Worm (Caenorhabditis elegans) whole organism, L4 larva: Measurements from ENCODE around the gene pqn-76.
"Not testable (repeated sequence)": the region's sequence is repeated elsewhere in the genome, so short reads cannot be mapped to it uniquely, and the experiment has no call there.

Experiments used
- D1046.2 ChIP-seq: fragments of 200-800 bp; sonication (Bioruptor generic); IDR thresholded peaks from 2 replicates; pipeline ENCODE4 v1.3.6; 2022; ENCODE audit warnings: missing genetic modification characterization, missing compliant biosample characterization
- F37D6.2 ChIP-seq: sonication (generic microtip); optimal IDR thresholded peaks from 2 replicates; lab custom pipeline; 2016; ENCODE audit warnings: mild to moderate bottlenecking, missing genetic modification characterization, missing compliant biosample characterization
- F44E2.7 ChIP-seq: fragments of 200-800 bp; sonication (Bioruptor generic); IDR thresholded peaks from 2 replicates; pipeline ENCODE4 v2.1.2; 2022; ENCODE audit warnings: missing genetic modification characterization, missing compliant biosample characterization
- R02D3.7 ChIP-seq: fragments of 150-350 bp; sonication (generic microtip); optimal IDR thresholded peaks from 3 replicates; lab custom pipeline; 2014; ENCODE audit warnings: missing biosample characterization, missing genetic modification characterization
- daf-16 ChIP-seq, 3 experiments: sonication (generic microtip); optimal IDR thresholded peaks; 2 replicates each; lab custom pipeline; 2016 to 2017; ENCODE audit warnings: missing genetic modification characterization in 3 of 3, missing genetic modification reagents in 3 of 3, mild to moderate bottlenecking in 2 of 3, missing compliant biosample characterization in 2 of 3, missing biosample characterization in 1 of 3, moderate library complexity in 1 of 3
- dmd-6 ChIP-seq: fragments of 200-800 bp; sonication (Bioruptor generic); IDR thresholded peaks from 2 replicates; pipeline ENCODE4 v1.3.6; 2022; ENCODE audit warnings: missing genetic modification reagents, missing genetic modification characterization, missing compliant biosample characterization
- dmd-8 ChIP-seq: fragments of 200-800 bp; sonication (Bioruptor generic); IDR thresholded peaks from 2 replicates; pipeline ENCODE4 v1.3.6; 2022; ENCODE audit warnings: missing genetic modification characterization, missing compliant biosample characterization
- dve-1 ChIP-seq: sonication (generic microtip); optimal IDR thresholded peaks from 2 replicates; lab custom pipeline; 2017; ENCODE audit warnings: antibody characterized with exemption, mild to moderate bottlenecking, missing genetic modification characterization, missing compliant biosample characterization; ENCODE audit not compliant: insufficient read depth
- egl-27 ChIP-seq: sonication (generic microtip); optimal IDR thresholded peaks from 3 replicates; lab custom pipeline; 2017; ENCODE audit warnings: missing biosample characterization, missing genetic modification reagents, missing genetic modification characterization
- hmg-1.1 ChIP-seq: fragments of 200-800 bp; sonication (Bioruptor generic); IDR thresholded peaks from 2 replicates; pipeline ENCODE4 v1.3.6; 2022; ENCODE audit warnings: missing genetic modification reagents, missing genetic modification characterization, missing compliant biosample characterization
- lin-13 ChIP-seq: fragments of 150-350 bp; optimal IDR thresholded peaks from 2 replicates; lab custom pipeline; 2014; ENCODE audit warnings: missing biosample characterization, missing genetic modification reagents, missing genetic modification characterization
- lin-38 ChIP-seq: fragments of 200-800 bp; sonication (Bioruptor generic); IDR thresholded peaks from 2 replicates; pipeline ENCODE4 v1.3.6; 2022; ENCODE audit warnings: missing genetic modification reagents, missing genetic modification characterization, missing compliant biosample characterization
- lin-39 ChIP-seq: fragments of 150-350 bp; optimal IDR thresholded peaks from 2 replicates; lab custom pipeline; 2014; ENCODE audit warnings: missing biosample characterization, missing genetic modification reagents, missing genetic modification characterization
- lsy-2 ChIP-seq, 2 experiments: fragments of 150-350 bp in 1 of 2; sonication (generic microtip) in 1 of 2; optimal IDR thresholded peaks; 2 replicates each; lab custom pipeline; 2014 to 2017; ENCODE audit warnings: missing biosample characterization in 2 of 2, missing genetic modification characterization in 2 of 2
- nhr-10 ChIP-seq: fragments of 150-350 bp; optimal IDR thresholded peaks from 2 replicates; lab custom pipeline; 2014; ENCODE audit warnings: missing biosample characterization, missing genetic modification characterization
- nhr-237 ChIP-seq: sonication (generic microtip); optimal IDR thresholded peaks from 2 replicates; lab custom pipeline; 2017; ENCODE audit warnings: missing biosample characterization, missing genetic modification characterization
- nhr-28 ChIP-seq: fragments of 150-350 bp; optimal IDR thresholded peaks from 2 replicates; lab custom pipeline; 2014; ENCODE audit warnings: missing biosample characterization, missing genetic modification characterization
- pha-4 ChIP-seq, 2 experiments: fragments of 150-350 bp in 1 of 2; fragments of 200-800 bp in 1 of 2; sonication (Bioruptor generic) in 1 of 2; IDR thresholded peaks in 1 of 2; optimal IDR thresholded peaks in 1 of 2; 2 replicates each; pipeline versions ENCODE4 v1.3.6 to Lab custom; 2014 to 2022; ENCODE audit warnings: missing genetic modification characterization in 2 of 2, missing genetic modification reagents in 2 of 2, missing biosample characterization in 1 of 2, missing compliant biosample characterization in 1 of 2
- snpc-1.2 ChIP-seq: fragments of 200-800 bp; sonication (Bioruptor generic); IDR thresholded peaks from 2 replicates; pipeline ENCODE4 v1.3.6; 2022; ENCODE audit warnings: missing genetic modification reagents, missing genetic modification characterization, missing compliant biosample characterization
- snpc-4 ChIP-seq: fragments of 150-350 bp; optimal IDR thresholded peaks from 2 replicates; lab custom pipeline; 2014; ENCODE audit warnings: missing biosample characterization, missing genetic modification characterization
- tag-97 ChIP-seq: fragments of 200-800 bp; sonication (Bioruptor generic); IDR thresholded peaks from 2 replicates; pipeline ENCODE4 v1.3.6; 2022; ENCODE audit warnings: missing genetic modification characterization, missing compliant biosample characterization
- unc-62 ChIP-seq, 3 experiments: fragments of 150-350 bp in 1 of 3; sonication (generic microtip); optimal IDR thresholded peaks in 2 of 3; peaks in 1 of 3; 1 replicate in 1 of 3; 2 replicates in 2 of 3; lab custom pipeline; 2014 to 2017; ENCODE audit warnings: missing biosample characterization in 3 of 3, missing genetic modification characterization in 3 of 3, missing genetic modification reagents in 3 of 3, missing genotype in 1 of 3
- zfp-2 ChIP-seq: sonication (generic microtip); optimal IDR thresholded peaks from 2 replicates; lab custom pipeline; 2016; ENCODE audit warnings: mild to moderate bottlenecking, missing genetic modification characterization, missing compliant biosample characterization

pqn-76 gene

ce11 chrIV:15594935-15595620, 16.2 kb downstream of the pqn-76 start, which contains the start of the genes pqn-78 and pqn-79:
Gene pqn-78 (minus strand): TSS chrIV:15595035.
Gene pqn-79 (plus strand): TSS chrIV:15595570.
- TF ChIP-seq lin-13 (GFP tag; lab: Kevin White, UChicago); nhr-237 (tag; lab: Kevin White, UChicago); hmg-1.1: not testable (repeated sequence)

ce11 chrIV:15604194-15604593, 25.3 kb downstream of the pqn-76 start:
- TF ChIP-seq lin-38 (peak; percentile 43), dmd-8 (GFP tag; lab: Robert Waterston, UW) (no peak), nhr-10 (no peak), snpc-1.2 (GFP tag; lab: Robert Waterston, UW) (peak; percentile 98), pha-4 (GFP tag; IDR thresholded peaks at IDR 0.05; lab: Robert Waterston, UW) (peak; percentile 44; the same call in 1 of the 2 replicates), pha-4 (tag; optimal IDR thresholded peaks at IDR 0.05; lab: Kevin White, UChicago) (no peak), dve-1 (tag; lab: Kevin White, UChicago) (no peak), daf-16 (GFP tag; optimal IDR thresholded peaks at IDR 0.05; lab: Kevin White, UChicago) (peak in 1 of 2 experiments; percentile 22), daf-16 (tag; optimal IDR thresholded peaks at IDR 0.05; lab: Kevin White, UChicago) (no peak), snpc-4 (tag; lab: Kevin White, UChicago) (peak; percentile 74)
- TF ChIP-seq, all 104 proteins: peak for 5

DNA sequence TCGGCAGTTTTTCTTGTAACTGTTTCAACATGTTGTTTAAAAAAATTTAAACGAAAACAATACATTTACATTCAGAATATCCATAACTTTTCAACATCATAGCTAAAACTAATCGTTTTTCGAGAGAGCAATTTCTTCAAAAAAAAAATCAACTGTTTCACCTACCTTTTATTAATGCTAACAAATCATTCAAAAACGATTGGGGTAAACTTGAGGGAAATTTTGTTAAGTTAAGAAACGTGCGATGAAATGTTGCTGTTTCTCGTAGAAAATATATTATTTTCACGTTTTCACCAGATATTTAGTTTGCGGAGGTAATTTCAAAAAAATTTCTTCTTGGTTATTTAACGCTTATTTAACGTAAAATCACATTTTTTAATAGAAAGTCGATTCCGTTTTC, 27.5 kb downstream of the pqn-76 start:
- no peak for TF ChIP-seq lsy-2 (tag; optimal IDR thresholded peaks at IDR 0.05; lab: Kevin White, UChicago)
- TF ChIP-seq F44E2.7 = no peak
- TF ChIP-seq unc-62 (GFP tag; optimal IDR thresholded peaks at IDR 0.05 in 1 of 2; lab: Kevin White, UChicago) = no peak
- TF ChIP-seq unc-62 (tag; optimal IDR thresholded peaks at IDR 0.05; lab: Kevin White, UChicago) = no peak
- no peak for TF ChIP-seq tag-97
- no peak for TF ChIP-seq zfp-2
- TF ChIP-seq nhr-237 (tag; lab: Kevin White, UChicago) = no peak
- TF ChIP-seq R02D3.7 = no peak
- TF ChIP-seq snpc-1.2 (GFP tag; lab: Robert Waterston, UW) = peak; percentile 70; the same call in 1 of the 2 replicates

ce11 chrIV:15609859-15610426, 31.1 kb downstream of the pqn-76 start:
- peak; percentile 95 for TF ChIP-seq snpc-1.2 (GFP tag; lab: Robert Waterston, UW)

- TF ChIP-seq snpc-1.2 (GFP tag; lab: Robert Waterston, UW) (peak; percentile 79), lin-39 (tag; lab: Kevin White, UChicago) (no peak), egl-27 (tag; lab: Kevin White, UChicago) (no peak)
- TF ChIP-seq, all 104 proteins: peak for 1
These were observed 34.3 kb downstream of the pqn-76 start for ce11 chrIV:15613141-15613540.

- TF ChIP-seq dmd-6 (no peak), snpc-1.2 (GFP tag; lab: Robert Waterston, UW) (0 out of 2 replicates have a peak, but pooled peaks have one; percentile 20)
These were observed 38.1 kb downstream of the pqn-76 start, which contains the start of gene Y105C5A.8 for ce11 chrIV:15616971-15617370. Gene Y105C5A.8 (minus strand): TSS chrIV:15617071.

ce11 chrIV:15617667-15618066, 38.8 kb downstream of the pqn-76 start:
- TF ChIP-seq D1046.2 = no peak
- TF ChIP-seq nhr-28 (tag; lab: Kevin White, UChicago) = peak; percentile 51
- TF ChIP-seq F37D6.2 (tag; lab: Kevin White, UChicago) = no peak
